Fruit fly (Drosophila melanogaster): ENCODE results near the gene CG3117.

CG3117 gene

DNA sequence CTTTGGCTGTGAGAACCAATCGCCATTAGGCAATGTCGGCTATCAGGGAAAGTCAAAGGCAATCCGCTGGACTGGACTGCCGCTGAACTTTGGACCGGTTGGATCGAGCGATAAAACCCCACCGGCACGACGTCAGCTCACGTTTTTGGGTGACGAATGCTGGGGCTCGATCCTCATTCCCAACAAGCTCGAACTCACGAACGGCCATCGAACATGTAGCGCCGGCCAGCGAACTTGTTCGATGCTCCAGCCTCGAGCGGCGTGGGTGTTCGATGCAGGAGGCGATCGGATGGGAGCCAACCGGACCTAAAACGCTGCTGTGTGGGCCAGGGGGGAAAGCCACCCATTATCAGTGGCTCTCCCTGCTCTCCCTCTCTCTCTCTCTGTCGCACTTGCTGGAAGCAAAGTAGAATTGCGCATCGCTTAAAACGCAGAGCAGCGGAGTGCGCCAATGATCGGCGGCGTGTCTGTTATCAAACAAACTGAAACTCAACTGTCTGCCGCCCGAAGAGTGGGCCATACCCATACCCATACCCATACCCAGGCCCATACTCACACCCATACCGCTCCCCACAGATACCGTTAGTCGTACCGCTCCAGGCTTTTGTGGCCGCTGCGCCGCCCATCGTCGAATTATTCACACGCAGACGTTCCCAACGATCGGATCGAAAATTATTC, 42.2 kb downstream of the CG3117 start, which contains the start of gene daw:
Gene daw, plus strand, starts transcription at position 628 of the 678 bp plus-strand sequence.
- TF ChIP-seq Myc (optimal IDR thresholded peaks at IDR 0.05) (no peak), ttk (optimal IDR thresholded peaks at IDR 0.05) (no peak), Sin3A (optimal IDR thresholded peaks at IDR 0.05) (no peak), psq (optimal IDR thresholded peaks at IDR 0.05) (no peak)

DNA sequence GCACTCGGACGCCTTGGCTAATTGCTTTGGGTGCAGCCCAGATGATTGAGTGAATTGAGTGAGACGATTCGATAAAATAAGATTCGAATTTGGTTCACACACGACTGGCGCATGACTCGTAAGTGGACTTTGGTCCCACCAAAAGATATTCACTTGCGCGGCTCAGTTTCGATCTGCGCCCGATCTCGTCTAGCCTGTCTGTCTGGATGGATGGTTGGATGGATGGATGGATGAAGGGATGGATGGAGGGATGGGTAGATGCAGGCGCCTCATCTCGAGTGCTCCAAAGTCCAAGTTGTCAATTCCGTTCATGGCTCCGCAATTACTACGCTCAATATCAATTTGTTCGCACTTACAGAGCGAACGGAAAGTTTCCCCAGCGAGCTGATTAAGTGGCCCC, 44.5 kb downstream of the CG3117 start:
- TF ChIP-seq h (optimal IDR thresholded peaks at IDR 0.05) (no peak), Myc (optimal IDR thresholded peaks at IDR 0.05) (no peak), Sin3A (optimal IDR thresholded peaks at IDR 0.05) (no peak), insv (optimal IDR thresholded peaks at IDR 0.05) (no peak), psq (optimal IDR thresholded peaks at IDR 0.05) (no peak), ttk (optimal IDR thresholded peaks at IDR 0.05) (no peak)

dm6 chr2L:2800956-2801776, 45.8 kb downstream of the CG3117 start:
- TF ChIP-seq insv (optimal IDR thresholded peaks at IDR 0.05) (no peak), h (optimal IDR thresholded peaks at IDR 0.05) (no peak), Sin3A (optimal IDR thresholded peaks at IDR 0.05) (no peak), Myc (optimal IDR thresholded peaks at IDR 0.05) (no peak), psq (optimal IDR thresholded peaks at IDR 0.05) (no peak), ttk (optimal IDR thresholded peaks at IDR 0.05) (no peak)

DNA sequence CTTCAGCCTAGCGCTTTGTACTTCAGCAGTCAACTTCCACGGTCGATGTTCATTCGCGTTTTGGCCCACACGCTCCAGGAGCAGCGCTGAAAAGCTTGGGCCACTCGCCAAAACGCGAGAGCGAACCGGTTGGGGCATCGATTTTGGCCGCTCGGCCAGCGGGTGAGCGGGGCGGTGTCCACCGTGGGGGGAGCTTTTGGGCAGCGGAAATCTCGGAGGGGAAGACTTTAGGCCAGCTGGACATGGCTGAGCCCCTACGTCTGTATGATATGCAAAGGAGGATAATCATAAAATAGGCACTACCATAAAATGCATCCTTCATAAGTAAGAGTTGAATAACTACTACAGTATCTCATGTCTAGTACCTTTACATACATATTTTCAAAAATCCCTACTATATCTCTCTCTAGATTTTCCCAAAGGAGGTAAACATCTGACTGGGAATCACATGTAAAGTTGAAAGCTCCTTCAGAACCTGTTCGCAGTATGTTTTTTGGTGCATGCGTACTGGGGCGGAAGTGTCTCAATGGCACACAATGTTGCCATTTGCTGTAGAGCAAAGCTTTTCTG, 47.0 kb downstream of the CG3117 start, which contains the start of gene Syt1:
Gene Syt1, minus strand, starts transcription at position 71 of the 570 bp plus-strand sequence.
- TF ChIP-seq ttk (optimal IDR thresholded peaks at IDR 0.05), result no peak
- TF ChIP-seq insv (optimal IDR thresholded peaks at IDR 0.05), result no peak
- TF ChIP-seq psq (optimal IDR thresholded peaks at IDR 0.05), result no peak
- TF ChIP-seq Myc (optimal IDR thresholded peaks at IDR 0.05), result no peak
- no peak for TF ChIP-seq h (optimal IDR thresholded peaks at IDR 0.05)
- TF ChIP-seq Sin3A (optimal IDR thresholded peaks at IDR 0.05), result no peak

DNA sequence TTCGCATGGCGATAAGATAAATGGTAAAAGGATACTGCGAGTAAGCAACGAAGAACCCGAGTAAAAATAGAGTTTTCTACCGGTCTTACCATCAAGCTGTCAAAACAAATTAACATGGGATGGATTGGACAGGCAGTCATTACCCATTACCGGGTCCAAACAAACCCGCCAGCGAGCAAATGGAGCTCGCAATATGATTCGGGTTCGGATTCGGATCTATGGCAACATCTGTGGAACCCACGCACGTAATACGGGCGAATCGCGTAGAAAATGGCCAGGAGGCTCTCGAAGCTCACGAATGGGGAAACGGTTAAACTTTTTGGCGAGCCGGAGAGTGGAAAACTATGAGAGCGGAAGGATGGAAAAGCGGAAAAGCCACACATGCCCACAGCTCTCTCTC, 49.8 kb downstream of the CG3117 start:
- no peak for TF ChIP-seq h (optimal IDR thresholded peaks at IDR 0.05)
- TF ChIP-seq psq (optimal IDR thresholded peaks at IDR 0.05), result no peak
- no peak for TF ChIP-seq insv (optimal IDR thresholded peaks at IDR 0.05)
- TF ChIP-seq Sin3A (optimal IDR thresholded peaks at IDR 0.05), result no peak
- no peak for TF ChIP-seq ttk (optimal IDR thresholded peaks at IDR 0.05)
- no peak for TF ChIP-seq Myc (optimal IDR thresholded peaks at IDR 0.05)
